Worm (Caenorhabditis elegans) whole organism, young adult: ENCODE results near the gene prdx-2.
A peak's percentile ranks its signal among the peaks of the same experiment; 100 is the strongest.

Source experiments
- F23B12.7 ChIP-seq: sonication (generic microtip); optimal IDR thresholded peaks from 2 replicates; lab custom pipeline; 2017; ENCODE audit warnings: missing genetic modification characterization, mild to moderate bottlenecking, missing compliant biosample characterization, antibody characterized with exemption, moderate library complexity; ENCODE audit not compliant: insufficient read depth
- F37B4.10 ChIP-seq: fragments of 200-800 bp; sonication (Bioruptor generic); IDR thresholded peaks from 2 replicates; pipeline ENCODE4 v1.3.6; 2022; ENCODE audit warnings: missing genetic modification characterization, missing compliant biosample characterization
- F49E8.2 ChIP-seq: sonication (generic microtip); optimal IDR thresholded peaks from 3 replicates; lab custom pipeline; 2017; ENCODE audit warnings: missing genetic modification characterization, mild to moderate bottlenecking, missing compliant biosample characterization, antibody characterized with exemption, moderate library complexity; ENCODE audit not compliant: insufficient read depth
- F57A8.1 ChIP-seq: fragments of 200-800 bp; sonication (Bioruptor generic); optimal IDR thresholded peaks from 2 replicates; lab custom pipeline; 2018; ENCODE audit warnings: mild to moderate bottlenecking, missing genetic modification characterization, moderate library complexity, missing compliant biosample characterization
- T26A5.8 ChIP-seq: sonication (generic microtip); optimal IDR thresholded peaks from 2 replicates; lab custom pipeline; 2016; ENCODE audit warnings: missing genetic modification characterization, missing compliant biosample characterization
- Y56A3A.18 ChIP-seq: fragments of 200-800 bp; sonication (Bioruptor generic); IDR thresholded peaks from 2 replicates; pipeline ENCODE4 v1.3.6; 2022; ENCODE audit warnings: missing genetic modification reagents, missing genetic modification characterization, missing compliant biosample characterization
- Y67H2A.10 ChIP-seq: fragments of 200-800 bp; sonication (Bioruptor generic); conservative IDR thresholded peaks from 2 replicates; pipeline ENCODE4 v1.3.6; 2022; ENCODE audit warnings: missing genetic modification reagents, missing genetic modification characterization, missing compliant biosample characterization
- Y95B8A.8 ChIP-seq: fragments of 200-800 bp; sonication (Bioruptor generic); IDR thresholded peaks from 2 replicates; pipeline ENCODE4 v1.3.6; 2022; ENCODE audit warnings: missing genetic modification reagents, missing genetic modification characterization, missing compliant biosample characterization
- ZK185.1 ChIP-seq: sonication (generic microtip); optimal IDR thresholded peaks from 2 replicates; lab custom pipeline; 2016; ENCODE audit warnings: mild to moderate bottlenecking, missing genetic modification characterization, missing compliant biosample characterization; ENCODE audit not compliant: poor library complexity, severe bottlenecking
- akir-1 ChIP-seq: fragments of 200-800 bp; sonication (Bioruptor generic); optimal IDR thresholded peaks from 2 replicates; lab custom pipeline; 2018; ENCODE audit warnings: mild to moderate bottlenecking, missing genetic modification characterization, moderate library complexity, missing compliant biosample characterization
- aptf-2 ChIP-seq: fragments of 200-800 bp; sonication (Bioruptor generic); conservative IDR thresholded peaks from 2 replicates; pipeline ENCODE4 v1.3.6; 2022; ENCODE audit warnings: missing genetic modification reagents, missing genetic modification characterization, missing compliant biosample characterization
- attf-3 ChIP-seq: fragments of 200-800 bp; sonication (Bioruptor generic); conservative IDR thresholded peaks from 2 replicates; pipeline ENCODE4 v1.3.6; 2022; ENCODE audit warnings: missing genetic modification reagents, missing genetic modification characterization, missing compliant biosample characterization
- bed-1 ChIP-seq: fragments of 200-800 bp; sonication (Bioruptor generic); IDR thresholded peaks from 2 replicates; pipeline ENCODE4 v1.3.6; 2022; ENCODE audit warnings: missing genetic modification reagents, missing genetic modification characterization, missing compliant biosample characterization
- bed-2 ChIP-seq: fragments of 200-800 bp; sonication (Bioruptor generic); IDR thresholded peaks from 2 replicates; pipeline ENCODE4 v1.3.6; 2022; ENCODE audit warnings: missing genetic modification reagents, missing genetic modification characterization, missing compliant biosample characterization
- die-1 ChIP-seq: sonication (generic microtip); optimal IDR thresholded peaks from 2 replicates; lab custom pipeline; 2016; ENCODE audit warnings: missing genotype, mild to moderate bottlenecking, missing genetic modification characterization, missing compliant biosample characterization
- dpl-1 ChIP-seq: fragments of 150-350 bp; optimal IDR thresholded peaks from 2 replicates; lab custom pipeline; 2014; ENCODE audit warnings: missing biosample characterization, missing genetic modification reagents, missing genetic modification characterization
- egl-18 ChIP-seq: fragments of 200-800 bp; sonication (Bioruptor generic); IDR thresholded peaks from 2 replicates; pipeline ENCODE4 v1.3.6; 2022; ENCODE audit warnings: missing genetic modification reagents, missing genetic modification characterization, missing compliant biosample characterization
- ets-4 ChIP-seq: fragments of 200-800 bp; sonication (Bioruptor generic); optimal IDR thresholded peaks from 2 replicates; lab custom pipeline; 2018; ENCODE audit warnings: mild to moderate bottlenecking, missing genetic modification characterization, missing compliant biosample characterization
- fkh-3 ChIP-seq: sonication (generic microtip); optimal IDR thresholded peaks from 2 replicates; lab custom pipeline; 2016; ENCODE audit warnings: mild to moderate bottlenecking, missing genetic modification characterization, missing compliant biosample characterization
- gei-17 ChIP-seq: fragments of 200-800 bp; sonication (Bioruptor generic); optimal IDR thresholded peaks from 2 replicates; lab custom pipeline; 2018; ENCODE audit warnings: mild to moderate bottlenecking, missing genetic modification characterization, missing compliant biosample characterization
- hlh-26 ChIP-seq: fragments of 200-800 bp; sonication (Bioruptor generic); conservative IDR thresholded peaks from 2 replicates; pipeline ENCODE4 v1.3.6; 2022; ENCODE audit warnings: missing genetic modification reagents, missing genetic modification characterization, missing compliant biosample characterization
- hmg-1.2 ChIP-seq: fragments of 200-800 bp; sonication (Bioruptor generic); IDR thresholded peaks from 2 replicates; pipeline ENCODE4 v1.3.6; 2022; ENCODE audit warnings: missing genetic modification reagents, missing genetic modification characterization, missing compliant biosample characterization
- hmg-20 ChIP-seq: fragments of 200-800 bp; sonication (Bioruptor generic); IDR thresholded peaks from 2 replicates; pipeline ENCODE4 v1.3.6; 2022; ENCODE audit warnings: missing genetic modification reagents, missing genetic modification characterization, missing compliant biosample characterization
- hrde-1 ChIP-seq: sonication (generic microtip); optimal IDR thresholded peaks from 2 replicates; lab custom pipeline; 2016; ENCODE audit warnings: missing genetic modification characterization, mild to moderate bottlenecking, missing compliant biosample characterization, moderate library complexity, missing genotype, missing genetic modification reagents, borderline replicate concordance
- hsf-1 ChIP-seq: fragments of 200-800 bp; sonication (Bioruptor generic); IDR thresholded peaks from 2 replicates; pipeline ENCODE4 v1.3.6; 2022; ENCODE audit warnings: missing genetic modification reagents, missing genetic modification characterization, missing compliant biosample characterization
- lin-35 ChIP-seq, 3 experiments: fragments of 150-350 bp in 2 of 3; sonication (generic microtip) in 1 of 3; optimal IDR thresholded peaks; 2 replicates each; lab custom pipeline; 2014 to 2018; ENCODE audit warnings: missing biosample characterization in 3 of 3, missing genetic modification characterization in 3 of 3, missing genetic modification reagents in 3 of 3
- lir-1 ChIP-seq: fragments of 200-800 bp; sonication (Bioruptor generic); conservative IDR thresholded peaks from 2 replicates; pipeline ENCODE4 v1.3.6; 2022; ENCODE audit warnings: missing genetic modification reagents, missing genetic modification characterization, missing compliant biosample characterization
- lsy-27 ChIP-seq: sonication (generic microtip); optimal IDR thresholded peaks from 2 replicates; lab custom pipeline; 2017; ENCODE audit warnings: missing genetic modification characterization, mild to moderate bottlenecking, missing compliant biosample characterization, antibody characterized with exemption, missing genotype, borderline replicate concordance; ENCODE audit not compliant: insufficient read depth
- madf-10 ChIP-seq: sonication (generic microtip); optimal IDR thresholded peaks from 2 replicates; lab custom pipeline; 2016; ENCODE audit warnings: mild to moderate bottlenecking, missing genetic modification characterization, missing compliant biosample characterization
- madf-6 ChIP-seq: fragments of 200-800 bp; sonication (Bioruptor generic); IDR thresholded peaks from 2 replicates; pipeline ENCODE4 v1.3.6; 2022; ENCODE audit warnings: missing genetic modification reagents, missing genetic modification characterization, missing compliant biosample characterization
- nhr-120 ChIP-seq: fragments of 200-800 bp; sonication (Bioruptor generic); IDR thresholded peaks from 2 replicates; pipeline ENCODE4 v1.3.6; 2022; ENCODE audit warnings: missing genetic modification characterization, missing compliant biosample characterization
- nhr-27 ChIP-seq: fragments of 200-800 bp; sonication (Bioruptor generic); optimal IDR thresholded peaks from 2 replicates; lab custom pipeline; 2018; ENCODE audit warnings: mild to moderate bottlenecking, missing genetic modification characterization, moderate library complexity, missing compliant biosample characterization
- nhr-90 ChIP-seq: sonication (generic microtip); optimal IDR thresholded peaks from 2 replicates; lab custom pipeline; 2016; ENCODE audit warnings: missing genotype, mild to moderate bottlenecking, missing genetic modification characterization, missing compliant biosample characterization
- pbrm-1 ChIP-seq: fragments of 200-800 bp; sonication (Bioruptor generic); IDR thresholded peaks from 2 replicates; pipeline ENCODE4 v1.3.6; 2022; ENCODE audit warnings: missing genetic modification reagents, missing genetic modification characterization, missing compliant biosample characterization
- rec-8 ChIP-seq, 2 experiments: sonication (generic microtip); optimal IDR thresholded peaks; 2 replicates each; lab custom pipeline; 2016; ENCODE audit warnings: mild to moderate bottlenecking in 2 of 2, missing genetic modification characterization in 2 of 2, missing genetic modification reagents in 2 of 2, missing genotype in 2 of 2, missing biosample characterization in 1 of 2, missing compliant biosample characterization in 1 of 2, moderate library complexity in 1 of 2
- sdz-38 ChIP-seq: sonication (generic microtip); optimal IDR thresholded peaks from 2 replicates; lab custom pipeline; 2016; ENCODE audit warnings: missing genotype, missing genetic modification characterization, missing compliant biosample characterization
- sea-2 ChIP-seq: fragments of 200-800 bp; sonication (Bioruptor generic); IDR thresholded peaks from 2 replicates; pipeline ENCODE4 v1.3.6; 2022; ENCODE audit warnings: missing genetic modification characterization, missing compliant biosample characterization
- tbp1 ChIP-seq: fragments of 200-800 bp; sonication (Bioruptor generic); optimal IDR thresholded peaks from 2 replicates; lab custom pipeline; 2018; ENCODE audit warnings: mild to moderate bottlenecking, missing genetic modification characterization, missing compliant biosample characterization
- tbx-9 ChIP-seq: sonication (generic microtip); optimal IDR thresholded peaks from 2 replicates; lab custom pipeline; 2016; ENCODE audit warnings: borderline replicate concordance, missing genetic modification characterization, inconsistent platforms, missing compliant biosample characterization
- unc-62 ChIP-seq: fragments of 150-350 bp; optimal IDR thresholded peaks from 2 replicates; lab custom pipeline; 2014; ENCODE audit warnings: missing biosample characterization, missing genetic modification reagents, missing genetic modification characterization
- xnd-1 ChIP-seq: sonication (generic microtip); optimal IDR thresholded peaks from 2 replicates; lab custom pipeline; 2016; ENCODE audit warnings: missing genotype, missing genetic modification reagents, missing genetic modification characterization, missing compliant biosample characterization
- zim-3 ChIP-seq: sonication (generic microtip); optimal IDR thresholded peaks from 2 replicates; lab custom pipeline; 2017; ENCODE audit warnings: mild to moderate bottlenecking, missing genetic modification characterization, moderate library complexity, missing compliant biosample characterization
- ztf-18 ChIP-seq: sonication (generic microtip); optimal IDR thresholded peaks from 2 replicates; lab custom pipeline; 2016; ENCODE audit warnings: missing genotype, mild to moderate bottlenecking, missing genetic modification characterization, missing compliant biosample characterization
- ztf-22 ChIP-seq: fragments of 200-800 bp; sonication (Bioruptor generic); optimal IDR thresholded peaks from 2 replicates; lab custom pipeline; 2018; ENCODE audit warnings: mild to moderate bottlenecking, missing genetic modification characterization, moderate library complexity, missing compliant biosample characterization
- ztf-26 ChIP-seq: sonication (generic microtip); optimal IDR thresholded peaks from 2 replicates; lab custom pipeline; 2017; ENCODE audit warnings: missing genetic modification characterization, missing compliant biosample characterization
- ztf-28 ChIP-seq: fragments of 200-800 bp; sonication (Bioruptor generic); IDR thresholded peaks from 2 replicates; pipeline ENCODE4 v1.3.6; 2022; ENCODE audit warnings: missing genetic modification reagents, missing genetic modification characterization, missing compliant biosample characterization
- ztf-6 ChIP-seq: fragments of 200-800 bp; sonication (Bioruptor generic); IDR thresholded peaks from 2 replicates; pipeline ENCODE4 v1.3.6; 2022; ENCODE audit warnings: missing genetic modification reagents, missing genetic modification characterization, missing compliant biosample characterization

prdx-2 gene

ce11 chrII:5358137-5358745 lies 19.8 kb upstream of the prdx-2 start, which contains the start of the genes F09E5.11 and bmy-1 (continued):
- TF ChIP-seq attf-3 (peak; percentile 50; the same call in 1 of the 2 replicates), F49E8.2 (tag; lab: Kevin White, UChicago) (peak; percentile 16), Y56A3A.18 (no peak), Y67H2A.10 (GFP tag; lab: Robert Waterston, UW) (peak; percentile 86), unc-62 (GFP tag; lab: Kevin White, UChicago) (no peak), madf-10 (tag; lab: Kevin White, UChicago) (peak; percentile 61), bed-2 (GFP tag; lab: Robert Waterston, UW) (peak; percentile 94), lir-1 (peak; percentile 86), hsf-1 (peak; percentile 73; the same call in 1 of the 2 replicates), sdz-38 (no peak), F57A8.1 (no peak), tbp1 (GFP tag; lab: Kevin White, UChicago) (peak; percentile 64), fkh-3 (tag; lab: Kevin White, UChicago) (no peak), sea-2 (no peak), hrde-1 (no peak), T26A5.8 (tag; lab: Kevin White, UChicago) (no peak), nhr-120 (GFP tag; lab: Robert Waterston, UW) (no peak), xnd-1 (tag; lab: Kevin White, UChicago) (no peak), hlh-26 (GFP tag; lab: Robert Waterston, UW) (no peak), akir-1 (GFP tag; lab: Kevin White, UChicago) (peak; percentile 73), ztf-26 (tag; lab: Kevin White, UChicago) (peak; percentile 7), F23B12.7 (tag; lab: Kevin White, UChicago) (peak; percentile 29), ztf-6 (peak; percentile 30; the same call in 1 of the 2 replicates), gei-17 (GFP tag; lab: Kevin White, UChicago) (no peak), ztf-18 (peak; percentile 69), egl-18 (GFP tag; lab: Robert Waterston, UW) (no peak), aptf-2 (GFP tag; lab: Robert Waterston, UW) (peak; percentile 83), lin-35 (GFP tag; optimal IDR thresholded peaks at IDR 0.05; lab: Kevin White, UChicago) (peak in 1 of 3 experiments; percentile 19), madf-6 (GFP tag; lab: Robert Waterston, UW) (peak; percentile 70), ztf-22 (no peak), nhr-90 (tag; lab: Kevin White, UChicago) (no peak), ztf-28 (GFP tag; lab: Robert Waterston, UW) (peak; percentile 77), lsy-27 (tag; lab: Kevin White, UChicago) (no peak), hmg-20 (GFP tag; lab: Robert Waterston, UW) (peak; percentile 69; the same call in 1 of the 2 replicates), pbrm-1 (peak; percentile 84), Y95B8A.8 (GFP tag; lab: Robert Waterston, UW) (0 out of 2 replicates have a peak, but pooled peaks have one; percentile 48), rec-8 (tag; optimal IDR thresholded peaks at IDR 0.05; lab: Kevin White, UChicago) (peak in 1 of 2 experiments; percentile 60), dpl-1 (no peak), F37B4.10 (no peak), ets-4 (GFP tag; lab: Kevin White, UChicago) (peak; percentile 65), die-1 (peak; percentile 8), hmg-1.2 (GFP tag; lab: Robert Waterston, UW) (peak; percentile 51; the same call in 1 of the 2 replicates), bed-1 (GFP tag; lab: Robert Waterston, UW) (0 out of 2 replicates have a peak, but pooled peaks have one; percentile 73), nhr-27 (tag; lab: Kevin White, UChicago) (no peak), zim-3 (tag; lab: Kevin White, UChicago) (no peak), ZK185.1 (tag; lab: Kevin White, UChicago) (peak; percentile 80), tbx-9 (tag; lab: Kevin White, UChicago) (no peak)
